Worm (Caenorhabditis elegans): ENCODE data around the gene slc-17.5.

DNA sequence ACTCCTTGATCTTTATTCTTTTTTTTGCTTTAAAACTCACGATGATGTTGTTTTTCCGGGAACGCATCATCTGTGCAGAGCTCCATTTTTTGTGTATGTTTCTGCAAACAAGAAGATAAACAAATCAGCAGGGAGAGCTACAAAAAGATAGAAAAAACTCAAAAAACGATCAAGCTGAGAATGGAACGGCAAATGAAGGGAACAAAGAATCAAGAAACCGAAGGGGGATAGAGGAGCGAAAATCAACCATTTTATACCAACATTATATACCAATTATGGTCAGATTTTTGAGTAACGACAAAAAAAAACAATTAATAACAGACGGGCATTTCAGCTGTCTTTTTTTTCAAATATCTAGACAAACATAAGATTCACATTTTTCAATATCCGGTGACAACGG, at the start of gene slc-17.5:
- no peak for TF ChIP-seq lin-39 (tag; optimal IDR thresholded peaks at IDR 0.05)
- TF ChIP-seq nhr-11 (tag; optimal IDR thresholded peaks at IDR 0.05): no peak
- TF ChIP-seq ceh-90 (tag; optimal IDR thresholded peaks at IDR 0.05): no peak
- TF ChIP-seq nhr-12 (tag; optimal IDR thresholded peaks at IDR 0.05): no peak
- no peak for TF ChIP-seq nhr-28 (tag; optimal IDR thresholded peaks at IDR 0.05)
- TF ChIP-seq skn-1 (tag; optimal IDR thresholded peaks at IDR 0.05): no peak
- no peak for TF ChIP-seq lir-3 (tag; optimal IDR thresholded peaks at IDR 0.05; ENCODE audit: poor library complexity)
- TF ChIP-seq zag-1 (tag; optimal IDR thresholded peaks at IDR 0.05): no peak
- no peak for TF ChIP-seq nhr-77 (tag; optimal IDR thresholded peaks at IDR 0.05)
- TF ChIP-seq unc-130 (tag; optimal IDR thresholded peaks at IDR 0.05): no peak
- no peak for TF ChIP-seq nhr-237 (tag; optimal IDR thresholded peaks at IDR 0.05)
